Worm (Caenorhabditis elegans) whole organism, L2 larva: ENCODE measurements around the gene pgp-5.

Source experiments
- F13H6.1 ChIP-seq: sonication (generic microtip); optimal IDR thresholded peaks from 2 replicates; lab custom pipeline; 2016; ENCODE audit warnings: missing genetic modification characterization, missing compliant biosample characterization
- elt-3 ChIP-seq: sonication (generic microtip); optimal IDR thresholded peaks from 2 replicates; lab custom pipeline; 2017; ENCODE audit warnings: missing biosample characterization, missing genetic modification characterization
- nhr-77 ChIP-seq: fragments of 150-350 bp; optimal IDR thresholded peaks from 2 replicates; lab custom pipeline; 2014; ENCODE audit warnings: missing biosample characterization, missing genetic modification characterization

ce11 chrX:10881984-10882383 is 22.9 kb upstream of the pgp-5 start, which contains the start of gene T21E8.6:
- TF ChIP-seq nhr-77 (tag; lab: Kevin White, UChicago) = no peak
- no peak for TF ChIP-seq elt-3 (tag; lab: Kevin White, UChicago)
- no peak for TF ChIP-seq F13H6.1 (tag; lab: Kevin White, UChicago)
